Worm (Caenorhabditis elegans) whole organism, L2 larva: Measurements from ENCODE around the gene ZK180.7.

Experiments
- C34F6.9 ChIP-seq: fragments of 150-350 bp; optimal IDR thresholded peaks from 2 replicates; lab custom pipeline; 2014; ENCODE audit warnings: missing biosample characterization, missing genetic modification characterization
- F13H6.1 ChIP-seq: sonication (generic microtip); optimal IDR thresholded peaks from 2 replicates; lab custom pipeline; 2016; ENCODE audit warnings: missing genetic modification characterization, missing compliant biosample characterization
- R02D3.7 ChIP-seq: fragments of 150-350 bp; optimal IDR thresholded peaks from 2 replicates; lab custom pipeline; 2014; ENCODE audit warnings: missing biosample characterization, missing genetic modification characterization
- Y55F3AM.14 ChIP-seq: fragments of 200-800 bp; sonication (Bioruptor generic); optimal IDR thresholded peaks from 2 replicates; lab custom pipeline; 2018; ENCODE audit warnings: mild to moderate bottlenecking, missing genetic modification characterization, missing compliant biosample characterization
- alr-1 ChIP-seq: fragments of 150-350 bp; optimal IDR thresholded peaks from 2 replicates; lab custom pipeline; 2014; ENCODE audit warnings: missing biosample characterization, missing genetic modification characterization
- aly-2 ChIP-seq: fragments of 150-350 bp; optimal IDR thresholded peaks from 2 replicates; lab custom pipeline; 2014; ENCODE audit warnings: missing biosample characterization, missing genetic modification characterization
- ama-1 ChIP-seq: fragments of 150-350 bp; optimal IDR thresholded peaks from 2 replicates; lab custom pipeline; 2018; ENCODE audit warnings: inconsistent platforms
- blmp-1 ChIP-seq: sonication (generic microtip); optimal IDR thresholded peaks from 2 replicates; lab custom pipeline; 2017; ENCODE audit warnings: missing genetic modification characterization, mild to moderate bottlenecking, missing compliant biosample characterization, antibody characterized with exemption, moderate library complexity; ENCODE audit not compliant: insufficient read depth
- ceh-16 ChIP-seq: fragments of 150-350 bp; optimal IDR thresholded peaks from 2 replicates; lab custom pipeline; 2014; ENCODE audit warnings: missing biosample characterization, missing genetic modification characterization
- crh-2 ChIP-seq: sonication (generic microtip); optimal IDR thresholded peaks from 2 replicates; lab custom pipeline; 2017; ENCODE audit warnings: missing biosample characterization, missing genetic modification characterization
- egl-27 ChIP-seq: sonication (generic microtip); optimal IDR thresholded peaks from 3 replicates; lab custom pipeline; 2017; ENCODE audit warnings: missing biosample characterization, missing genetic modification reagents, missing genetic modification characterization
- elt-1 ChIP-seq: fragments of 150-350 bp; optimal IDR thresholded peaks from 2 replicates; lab custom pipeline; 2014; ENCODE audit warnings: missing biosample characterization, missing genetic modification characterization
- elt-3 ChIP-seq: sonication (generic microtip); optimal IDR thresholded peaks from 2 replicates; lab custom pipeline; 2017; ENCODE audit warnings: missing biosample characterization, missing genetic modification characterization
- fos-1 ChIP-seq: fragments of 150-350 bp; optimal IDR thresholded peaks from 2 replicates; lab custom pipeline; 2014; ENCODE audit warnings: missing biosample characterization, missing genetic modification characterization
- lin-13 ChIP-seq: fragments of 150-350 bp; optimal IDR thresholded peaks from 2 replicates; lab custom pipeline; 2014; ENCODE audit warnings: missing biosample characterization, missing genetic modification reagents, missing genetic modification characterization
- lsy-2 ChIP-seq, 2 experiments: fragments of 150-350 bp in 1 of 2; sonication (generic microtip) in 1 of 2; optimal IDR thresholded peaks; 2 replicates each; lab custom pipeline; 2014 to 2017; ENCODE audit warnings: missing biosample characterization in 2 of 2, missing genetic modification characterization in 2 of 2
- mdl-1 ChIP-seq, 2 experiments: fragments of 150-350 bp in 1 of 2; sonication (generic microtip) in 1 of 2; optimal IDR thresholded peaks; 2 replicates each; lab custom pipeline; 2017; ENCODE audit warnings: missing biosample characterization in 2 of 2, missing genetic modification characterization in 2 of 2
- nhr-129 ChIP-seq: fragments of 150-350 bp; optimal IDR thresholded peaks from 2 replicates; lab custom pipeline; 2014; ENCODE audit warnings: missing biosample characterization, missing genetic modification characterization
- nhr-21 ChIP-seq: fragments of 150-350 bp; optimal IDR thresholded peaks from 2 replicates; lab custom pipeline; 2014; ENCODE audit warnings: missing biosample characterization, missing genetic modification characterization
- nhr-237 ChIP-seq: fragments of 150-350 bp; optimal IDR thresholded peaks from 2 replicates; lab custom pipeline; 2014; ENCODE audit warnings: missing biosample characterization, missing genetic modification characterization
- nhr-25 ChIP-seq: fragments of 150-350 bp; sonication (generic microtip); optimal IDR thresholded peaks from 3 replicates; lab custom pipeline; 2014; ENCODE audit warnings: missing biosample characterization, missing genetic modification characterization
- nhr-6 ChIP-seq: fragments of 150-350 bp; optimal IDR thresholded peaks from 2 replicates; lab custom pipeline; 2014; ENCODE audit warnings: missing biosample characterization, missing genetic modification characterization
- nhr-77 ChIP-seq: fragments of 150-350 bp; optimal IDR thresholded peaks from 2 replicates; lab custom pipeline; 2014; ENCODE audit warnings: missing biosample characterization, missing genetic modification characterization
- peb-1 ChIP-seq: fragments of 150-350 bp; optimal IDR thresholded peaks from 2 replicates; lab custom pipeline; 2014; ENCODE audit warnings: missing biosample characterization, missing genetic modification characterization
- sem-4 ChIP-seq: fragments of 150-350 bp; optimal IDR thresholded peaks from 2 replicates; lab custom pipeline; 2014; ENCODE audit warnings: missing biosample characterization, missing genetic modification reagents, missing genetic modification characterization
- skn-1 ChIP-seq: sonication (generic microtip); optimal IDR thresholded peaks from 2 replicates; lab custom pipeline; 2017; ENCODE audit warnings: missing biosample characterization, missing genetic modification characterization
- sma-9 ChIP-seq, 2 experiments: fragments of 150-350 bp in 1 of 2; sonication (generic microtip) in 1 of 2; optimal IDR thresholded peaks; 2 replicates each; lab custom pipeline; 2014 to 2016; ENCODE audit warnings: missing genetic modification characterization in 2 of 2, mild to moderate bottlenecking in 1 of 2, missing biosample characterization in 1 of 2, missing compliant biosample characterization in 1 of 2, missing genetic modification reagents in 1 of 2, moderate library complexity in 1 of 2
- unc-39 ChIP-seq: fragments of 150-350 bp; optimal IDR thresholded peaks from 2 replicates; lab custom pipeline; 2014; ENCODE audit warnings: missing biosample characterization, missing genetic modification characterization
- unc-55 ChIP-seq: fragments of 150-350 bp; sonication (generic microtip); optimal IDR thresholded peaks from 3 replicates; lab custom pipeline; 2014; ENCODE audit warnings: missing biosample characterization, missing genetic modification reagents, missing genetic modification characterization
- zag-1 ChIP-seq: fragments of 150-350 bp; optimal IDR thresholded peaks from 2 replicates; lab custom pipeline; 2014; ENCODE audit warnings: missing biosample characterization, missing genetic modification characterization
- ztf-4 ChIP-seq: fragments of 150-350 bp; optimal IDR thresholded peaks from 2 replicates; lab custom pipeline; 2014; ENCODE audit warnings: missing biosample characterization, missing genetic modification characterization

ZK180.7 gene

DNA sequence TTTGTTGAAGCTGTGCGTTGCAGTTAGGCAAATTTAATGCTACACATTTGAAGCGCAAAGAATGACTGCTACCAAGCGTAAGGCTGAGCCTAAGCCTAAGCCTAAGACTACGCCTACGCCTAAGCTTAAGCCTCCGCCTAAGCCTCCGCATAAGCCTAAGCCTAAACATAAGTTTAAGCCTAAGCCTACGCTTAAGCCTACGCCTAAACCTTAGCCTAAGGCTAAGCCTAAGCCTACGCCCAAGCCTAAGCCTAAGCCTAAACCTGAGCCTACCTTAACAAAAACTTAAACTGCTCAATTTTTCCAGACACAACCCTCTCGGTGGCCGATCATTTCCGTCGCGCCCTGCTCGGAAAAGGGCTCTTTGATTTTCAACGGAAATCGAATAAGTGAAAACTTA, 31.0 kb upstream of the ZK180.7 start:
- TF ChIP-seq sma-9 (GFP tag; optimal IDR thresholded peaks at IDR 0.05; lab: Kevin White, UChicago) = no peak
- no peak for TF ChIP-seq sma-9 (tag; optimal IDR thresholded peaks at IDR 0.05; lab: Kevin White, UChicago)
- TF ChIP-seq alr-1 (tag; lab: Kevin White, UChicago) = no peak
- TF ChIP-seq nhr-237 (tag; lab: Kevin White, UChicago) = no peak
- no peak for TF ChIP-seq nhr-21 (tag; lab: Kevin White, UChicago)
- no peak for TF ChIP-seq lin-13 (GFP tag; lab: Kevin White, UChicago)
- no peak for TF ChIP-seq blmp-1 (tag; lab: Kevin White, UChicago)
- no peak for TF ChIP-seq aly-2 (tag; lab: Kevin White, UChicago)
- no peak for TF ChIP-seq ama-1
- TF ChIP-seq mdl-1 (tag; optimal IDR thresholded peaks at IDR 0.05; lab: Kevin White, UChicago) = no peak
- TF ChIP-seq skn-1 (tag; lab: Kevin White, UChicago) = no peak
- TF ChIP-seq zag-1 (tag; lab: Kevin White, UChicago) = no peak

DNA sequence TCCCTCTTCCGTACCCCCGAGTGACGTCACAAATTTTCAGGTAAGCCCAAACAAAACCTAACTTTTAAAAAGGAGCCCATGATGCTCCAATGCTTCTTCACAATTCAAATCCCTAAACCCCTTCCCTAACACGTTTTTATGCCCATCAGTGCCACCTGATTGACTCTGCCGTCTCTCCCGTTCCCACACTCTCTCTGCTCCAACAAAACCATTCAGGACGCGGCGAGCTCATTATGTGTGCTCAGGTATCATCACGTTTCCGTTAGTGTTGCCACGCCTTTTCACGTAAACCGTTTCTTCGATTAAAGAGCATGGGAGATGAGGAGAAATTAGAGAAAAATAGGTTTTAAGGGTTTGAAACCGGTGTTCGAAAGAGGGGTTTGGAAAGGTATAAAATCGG, 27.2 kb upstream of the ZK180.7 start, which contains the start of gene M01H9.2:
Gene M01H9.2, minus strand, starts transcription at position 101 of the 400 bp plus-strand sequence.
- TF ChIP-seq nhr-6 (tag; lab: Kevin White, UChicago) (no peak), lin-13 (GFP tag; lab: Kevin White, UChicago) (no peak), nhr-237 (tag; lab: Kevin White, UChicago) (no peak), egl-27 (no peak), blmp-1 (tag; lab: Kevin White, UChicago) (no peak), F13H6.1 (tag; lab: Kevin White, UChicago) (no peak)

DNA sequence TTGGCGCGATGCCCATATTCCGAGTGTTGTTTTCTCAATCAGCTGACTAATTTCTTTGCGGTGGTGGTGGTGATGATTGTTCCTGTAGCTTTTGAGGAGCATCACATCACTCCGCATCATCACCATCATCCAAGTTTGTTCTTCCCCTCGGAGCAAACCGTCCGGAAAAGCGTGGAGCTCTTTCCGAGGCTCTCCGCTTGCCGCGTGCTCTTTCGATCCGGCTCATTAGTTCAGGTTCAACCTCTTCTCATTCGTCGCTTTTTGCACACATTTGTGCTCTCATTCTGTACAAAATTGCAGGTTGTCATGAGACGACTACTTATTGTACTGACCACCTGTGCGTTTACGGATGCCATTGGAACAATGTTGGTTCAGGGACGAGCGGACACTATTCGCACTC, 25.2 kb upstream of the ZK180.7 start, which contains the start of gene M01H9.5:
Gene M01H9.5, plus strand, starts transcription at position 301 of the 400 bp plus-strand sequence.
- TF ChIP-seq ceh-16 (tag; lab: Kevin White, UChicago) = no peak
- TF ChIP-seq R02D3.7 (tag; lab: Kevin White, UChicago) = no peak
- no peak for TF ChIP-seq Y55F3AM.14
- TF ChIP-seq lin-13 (GFP tag; lab: Kevin White, UChicago) = no peak
- no peak for TF ChIP-seq alr-1 (tag; lab: Kevin White, UChicago)
- no peak for TF ChIP-seq egl-27
- no peak for TF ChIP-seq nhr-77 (tag; lab: Kevin White, UChicago)
- TF ChIP-seq nhr-21 (tag; lab: Kevin White, UChicago) = no peak
- no peak for TF ChIP-seq aly-2 (tag; lab: Kevin White, UChicago)
- no peak for TF ChIP-seq sma-9 (GFP tag; optimal IDR thresholded peaks at IDR 0.05; lab: Kevin White, UChicago)
- no peak for TF ChIP-seq sma-9 (tag; optimal IDR thresholded peaks at IDR 0.05; lab: Kevin White, UChicago)
- TF ChIP-seq elt-1 (tag; lab: Kevin White, UChicago) = no peak
- no peak for TF ChIP-seq unc-39 (tag; lab: Kevin White, UChicago)
- TF ChIP-seq nhr-6 (tag; lab: Kevin White, UChicago) = no peak
- no peak for TF ChIP-seq fos-1 (tag; lab: Kevin White, UChicago)
- TF ChIP-seq, all 48 proteins: peak for 0

DNA sequence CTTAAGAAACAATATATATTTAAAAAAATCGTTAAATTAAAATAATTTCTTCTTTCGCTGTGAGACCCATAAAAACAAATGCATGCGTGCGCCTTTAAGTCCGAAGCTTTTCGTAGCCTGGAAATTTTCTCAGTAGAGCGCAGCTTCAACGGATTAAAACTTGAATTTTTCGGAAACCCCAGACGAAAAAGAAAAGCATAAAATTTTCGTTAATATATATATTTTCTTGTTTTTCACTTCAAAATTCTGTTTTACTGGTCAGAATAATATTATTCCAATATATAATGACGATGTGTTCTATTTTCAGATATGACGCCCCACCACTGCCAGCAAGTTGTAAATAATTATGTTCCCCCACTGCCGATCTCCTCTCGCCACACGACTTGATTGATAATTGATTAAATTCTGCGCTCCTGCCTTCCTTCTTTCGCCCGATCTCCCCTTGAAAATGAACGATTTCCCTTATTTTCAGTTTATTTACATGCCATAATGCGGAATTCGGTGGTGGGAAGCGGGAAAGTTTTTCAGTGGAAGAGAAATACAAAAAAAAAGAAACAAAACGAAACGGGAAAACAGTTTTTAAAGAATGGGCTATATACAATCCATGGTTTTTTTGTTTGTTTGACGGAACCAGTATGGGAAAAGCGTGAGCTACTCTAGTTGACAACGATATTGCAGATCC, 22.2 kb upstream of the ZK180.7 start:
- TF ChIP-seq ama-1 (peak; percentile 97), lin-13 (GFP tag; lab: Kevin White, UChicago) (peak; percentile 47), ceh-16 (tag; lab: Kevin White, UChicago) (no peak), R02D3.7 (tag; lab: Kevin White, UChicago) (no peak), lsy-2 (tag; optimal IDR thresholded peaks at IDR 0.05; lab: Kevin White, UChicago) (peak in 1 of 2 experiments; percentile 37), sem-4 (tag; lab: Kevin White, UChicago) (peak; percentile 36), nhr-129 (peak; percentile 65), Y55F3AM.14 (peak; percentile 54), ztf-4 (tag; lab: Kevin White, UChicago) (peak; percentile 2), unc-55 (GFP tag; lab: Kevin White, UChicago) (no peak), blmp-1 (tag; lab: Kevin White, UChicago) (no peak), crh-2 (tag; lab: Kevin White, UChicago) (peak; percentile 16), nhr-21 (tag; lab: Kevin White, UChicago) (peak; percentile 48), C34F6.9 (tag; lab: Kevin White, UChicago) (peak; percentile 27)

DNA sequence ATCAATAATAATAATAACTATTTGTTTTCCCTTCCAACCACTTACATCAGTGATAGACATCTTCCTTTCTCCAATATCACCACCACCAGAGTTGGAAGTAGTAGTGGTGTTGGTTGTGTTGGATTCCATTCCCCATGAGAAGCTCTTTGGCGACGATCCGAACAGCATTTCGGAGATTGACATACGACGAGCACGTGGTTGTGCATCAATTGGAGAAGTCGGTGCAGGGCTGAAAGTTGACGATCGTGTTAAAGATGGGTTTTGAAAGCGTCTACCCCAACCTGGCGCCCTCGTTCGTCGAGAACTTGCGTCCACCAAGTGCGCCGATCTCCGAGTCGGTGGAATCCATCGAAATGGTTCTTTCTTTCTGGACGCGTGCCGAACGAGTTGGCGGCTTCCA, 21.3 kb upstream of the ZK180.7 start:
- TF ChIP-seq nhr-129 (no peak), Y55F3AM.14 (peak; percentile 11), elt-3 (tag; lab: Kevin White, UChicago) (no peak), ama-1 (peak; percentile 59), elt-1 (tag; lab: Kevin White, UChicago) (no peak), peb-1 (tag; lab: Kevin White, UChicago) (no peak), egl-27 (no peak), nhr-25 (no peak)
